Worm (Caenorhabditis elegans) whole organism, late embryonic: ENCODE data around the gene srz-75.

ENCODE experiments used
- C08G9.2 ChIP-seq: sonication (generic microtip); optimal IDR thresholded peaks from 2 replicates; lab custom pipeline; 2016; ENCODE audit warnings: mild to moderate bottlenecking, missing genetic modification characterization, moderate library complexity, missing compliant biosample characterization
- ama-1 ChIP-seq: fragments of 150-350 bp; optimal IDR thresholded peaks from 2 replicates; lab custom pipeline; 2014
- ceh-19 ChIP-seq: fragments of 200-800 bp; sonication (Bioruptor generic); optimal IDR thresholded peaks from 2 replicates; lab custom pipeline; 2018; ENCODE audit warnings: mild to moderate bottlenecking, missing genetic modification characterization, missing compliant biosample characterization
- dve-1 ChIP-seq: sonication (generic microtip); optimal IDR thresholded peaks from 2 replicates; lab custom pipeline; 2017; ENCODE audit warnings: antibody characterized with exemption, mild to moderate bottlenecking, missing genetic modification characterization, missing compliant biosample characterization
- hlh-30 ChIP-seq: sonication (generic microtip); optimal IDR thresholded peaks from 2 replicates; lab custom pipeline; 2017; ENCODE audit warnings: antibody characterized with exemption, missing genetic modification characterization, missing compliant biosample characterization; ENCODE audit not compliant: insufficient read depth
- nhr-11 ChIP-seq: fragments of 150-350 bp; optimal IDR thresholded peaks from 2 replicates; lab custom pipeline; 2014; ENCODE audit warnings: missing biosample characterization, missing genetic modification characterization
- tbx-2 ChIP-seq: sonication (generic microtip); optimal IDR thresholded peaks from 2 replicates; lab custom pipeline; 2016; ENCODE audit warnings: missing genetic modification characterization, missing compliant biosample characterization

ce11 chrIV:16277291-16277690 lies 13.4 kb downstream of the srz-75 start, which contains the start of gene F38C2.7:
- no peak for TF ChIP-seq ceh-19 (GFP tag; lab: Kevin White, UChicago)
- no peak for TF ChIP-seq ama-1 (lab: Kevin White, UChicago)
- TF ChIP-seq C08G9.2 (tag; lab: Kevin White, UChicago), result no peak
- no peak for TF ChIP-seq tbx-2
- TF ChIP-seq nhr-11 (tag; lab: Kevin White, UChicago), result no peak
- no peak for TF ChIP-seq hlh-30 (tag; lab: Kevin White, UChicago)
- no peak for TF ChIP-seq dve-1 (tag; lab: Kevin White, UChicago)
